Worm (Caenorhabditis elegans) whole organism, early embryonic: ENCODE results near the gene Y36E3A.2.

Experiments
- aly-1 ChIP-seq: sonication (generic microtip); optimal IDR thresholded peaks from 2 replicates; lab custom pipeline; 2016; ENCODE audit warnings: missing genetic modification characterization, missing compliant biosample characterization
- ama-1 ChIP-seq: fragments of 150-350 bp; optimal IDR thresholded peaks from 2 replicates; lab custom pipeline; 2014
- ceh-13 ChIP-seq: fragments of 200-800 bp; sonication (Bioruptor generic); optimal IDR thresholded peaks from 2 replicates; lab custom pipeline; 2018; ENCODE audit warnings: mild to moderate bottlenecking, missing genetic modification characterization, missing compliant biosample characterization
- ets-7 ChIP-seq: sonication (generic microtip); optimal IDR thresholded peaks from 2 replicates; lab custom pipeline; 2016; ENCODE audit warnings: missing genotype, missing genetic modification characterization, missing compliant biosample characterization
- flt-1 ChIP-seq: fragments of 200-800 bp; sonication (Bioruptor generic); IDR thresholded peaks from 2 replicates; pipeline ENCODE4 v1.3.6; 2022; ENCODE audit warnings: missing genetic modification characterization, missing compliant biosample characterization
- hmg-4 ChIP-seq: fragments of 200-800 bp; sonication (Bioruptor generic); optimal IDR thresholded peaks from 2 replicates; lab custom pipeline; 2018; ENCODE audit warnings: mild to moderate bottlenecking, missing genetic modification characterization, missing compliant biosample characterization
- hnd-1 ChIP-seq: sonication (generic microtip); optimal IDR thresholded peaks from 2 replicates; lab custom pipeline; 2016; ENCODE audit warnings: missing genetic modification characterization, missing compliant biosample characterization
- scrt-1 ChIP-seq: fragments of 200-800 bp; sonication (Bioruptor generic); IDR thresholded peaks from 2 replicates; pipeline ENCODE4 v1.3.6; 2022; ENCODE audit warnings: missing genetic modification characterization, missing compliant biosample characterization
- tbx-37 ChIP-seq: fragments of 200-800 bp; sonication (Bioruptor generic); conservative IDR thresholded peaks from 2 replicates; pipeline ENCODE4 v1.3.6; 2022; ENCODE audit warnings: missing genetic modification reagents, missing genetic modification characterization, missing compliant biosample characterization
- tra-4 ChIP-seq: sonication (generic microtip); optimal IDR thresholded peaks from 2 replicates; lab custom pipeline; 2017; ENCODE audit warnings: missing genetic modification characterization, missing compliant biosample characterization

ce11 chrV:15471029-15471428 lies 45.2 kb downstream of the Y36E3A.2 start, which contains the start of gene dpf-1:
- TF ChIP-seq flt-1 (GFP tag; lab: Robert Waterston, UW) = no peak
- no peak for TF ChIP-seq ama-1 (lab: Kevin White, UChicago)
- TF ChIP-seq scrt-1 (GFP tag; lab: Robert Waterston, UW) = no peak
- TF ChIP-seq hmg-4 (GFP tag; lab: Kevin White, UChicago) = no peak
- no peak for TF ChIP-seq ceh-13 (GFP tag; lab: Kevin White, UChicago)
- no peak for TF ChIP-seq hnd-1 (tag; lab: Kevin White, UChicago)
- no peak for TF ChIP-seq aly-1 (tag; lab: Kevin White, UChicago)
- TF ChIP-seq tbx-37 (GFP tag; lab: Robert Waterston, UW) = no peak
- TF ChIP-seq ets-7 (tag; lab: Kevin White, UChicago) = no peak
- no peak for TF ChIP-seq tra-4
